Worm (Caenorhabditis elegans) whole organism, midembryonic: ENCODE data around the gene srh-245.

Experiments
- T22C8.4 ChIP-seq: fragments of 200-800 bp; sonication (Bioruptor generic); IDR thresholded peaks from 2 replicates; pipeline ENCODE4 v1.3.6; 2022; ENCODE audit warnings: missing genetic modification characterization, missing compliant biosample characterization
- cog-1 ChIP-seq: sonication (generic microtip); optimal IDR thresholded peaks from 2 replicates; lab custom pipeline; 2016; ENCODE audit warnings: missing genetic modification characterization, missing compliant biosample characterization
- klf-2 ChIP-seq: fragments of 200-800 bp; sonication (Bioruptor generic); conservative IDR thresholded peaks from 2 replicates; pipeline ENCODE4 v1.3.6; 2022; ENCODE audit warnings: missing genetic modification reagents, missing genetic modification characterization, missing compliant biosample characterization
- med-1 ChIP-seq: sonication (generic microtip); optimal IDR thresholded peaks from 2 replicates; lab custom pipeline; 2017; ENCODE audit warnings: missing genetic modification characterization, mild to moderate bottlenecking, missing compliant biosample characterization, antibody characterized with exemption, missing genetic modification reagents; ENCODE audit not compliant: insufficient read depth
- ref-1 ChIP-seq: fragments of 200-800 bp; sonication (Bioruptor generic); conservative IDR thresholded peaks from 2 replicates; pipeline ENCODE4 v1.3.6; 2022; ENCODE audit warnings: missing genetic modification reagents, missing genetic modification characterization, missing compliant biosample characterization
- ztf-29 ChIP-seq: fragments of 200-800 bp; sonication (Bioruptor generic); IDR thresholded peaks from 2 replicates; pipeline ENCODE4 v1.3.6; 2022; ENCODE audit warnings: missing genetic modification reagents, missing genetic modification characterization, missing compliant biosample characterization

DNA sequence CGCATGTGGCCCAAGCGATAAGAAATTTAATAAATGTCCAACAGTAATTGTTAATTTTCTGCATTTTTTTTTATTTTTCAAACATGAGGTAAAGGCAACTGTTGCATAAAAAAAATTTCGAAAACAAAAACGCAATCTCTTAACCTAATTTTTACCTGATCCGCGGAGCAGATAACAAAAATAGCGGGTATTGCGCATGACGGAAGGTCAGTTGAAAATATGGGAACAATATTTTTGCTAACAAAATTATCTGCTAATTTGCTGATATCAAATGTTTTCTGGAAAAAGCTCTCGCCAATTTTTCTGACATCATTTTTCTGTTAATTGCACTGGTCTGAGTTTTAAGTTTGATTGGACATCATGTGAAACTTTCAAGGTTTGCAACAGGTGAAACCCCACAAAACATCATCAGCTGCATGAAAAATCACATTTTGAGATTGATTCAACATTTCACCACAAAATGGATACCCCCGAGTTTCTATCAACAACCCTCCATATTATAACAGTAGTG lies 8.7 kb upstream of the srh-245 start, which contains the start of the genes F31F4.11 and srh-266:
- TF ChIP-seq ztf-29 (no peak), cog-1 (no peak), med-1 (no peak), T22C8.4 (GFP tag; lab: Robert Waterston, UW) (no peak), klf-2 (no peak), ref-1 (no peak)
